Worm (Caenorhabditis elegans): ENCODE results near the gene zipt-7.1.

The zipt-7.1 gene

ce11 chrIV:17268628-17269027 lies 19.3 kb downstream of the zipt-7.1 start (continued):
- no peak for TF ChIP-seq C04F5.9 (tag; optimal IDR thresholded peaks at IDR 0.05)
- TF ChIP-seq fkh-10 (GFP tag; optimal IDR thresholded peaks at IDR 0.05) = no peak

ce11 chrIV:17268069-17268468 lies 19.9 kb downstream of the zipt-7.1 start:
- TF ChIP-seq skn-1 (tag; optimal IDR thresholded peaks at IDR 0.05) (peak; percentile 91), ces-1 (GFP tag; optimal IDR thresholded peaks at IDR 0.05) (no peak), unc-86 (tag; optimal IDR thresholded peaks at IDR 0.05) (no peak), elt-3 (tag; optimal IDR thresholded peaks at IDR 0.05) (no peak)

- TF ChIP-seq aly-2 (tag; optimal IDR thresholded peaks at IDR 0.05) (no peak), snpc-4 (tag; optimal IDR thresholded peaks at IDR 0.05) (no peak), ztf-11 (tag; optimal IDR thresholded peaks at IDR 0.05) (no peak), hlh-17 (GFP tag; optimal IDR thresholded peaks at IDR 0.05; ENCODE audit: borderline replicate concordance) (no peak), nhr-28 (tag; optimal IDR thresholded peaks at IDR 0.05) (no peak), lin-13 (GFP tag; optimal IDR thresholded peaks at IDR 0.05) (no peak), elt-3 (tag; optimal IDR thresholded peaks at IDR 0.05) (no peak)
Observed at ce11 chrIV:17267304-17267891, 20.5 kb downstream of the zipt-7.1 start.

- no peak for TF ChIP-seq blmp-1 (tag; optimal IDR thresholded peaks at IDR 0.05)
- no peak for TF ChIP-seq jun-1 (tag; optimal IDR thresholded peaks at IDR 0.05)
- no peak for TF ChIP-seq efl-1 (optimal IDR thresholded peaks at IDR 0.05)
- TF ChIP-seq efl-1 (GFP tag; optimal IDR thresholded peaks at IDR 0.05 in 1 of 2) = no peak
- TF ChIP-seq elt-2 (tag; optimal IDR thresholded peaks at IDR 0.05) = no peak
- no peak for TF ChIP-seq fkh-10 (GFP tag; optimal IDR thresholded peaks at IDR 0.05)
- no peak for TF ChIP-seq fkh-4 (tag; optimal IDR thresholded peaks at IDR 0.05; ENCODE audit: borderline replicate concordance)
- TF ChIP-seq efl-3 (GFP tag; optimal IDR thresholded peaks at IDR 0.05) = no peak
- no peak for TF ChIP-seq nhr-76 (tag; optimal IDR thresholded peaks at IDR 0.05)
- TF ChIP-seq nhr-12 (tag; optimal IDR thresholded peaks at IDR 0.05) = no peak
- no peak for TF ChIP-seq nhr-11 (tag; optimal IDR thresholded peaks at IDR 0.05)
- TF ChIP-seq nhr-90 (tag; optimal IDR thresholded peaks at IDR 0.05; ENCODE audit: poor library complexity) = no peak
- no peak for TF ChIP-seq nhr-77 (tag; optimal IDR thresholded peaks at IDR 0.05)
- TF ChIP-seq ama-1 (optimal IDR thresholded peaks at IDR 0.05) = no peak
- no peak for TF ChIP-seq ztf-4 (tag; optimal IDR thresholded peaks at IDR 0.05)
- no peak for TF ChIP-seq lsy-2 (tag; optimal IDR thresholded peaks at IDR 0.05)
- TF ChIP-seq skn-1 (tag; optimal IDR thresholded peaks at IDR 0.05) = no peak
Observed at ce11 chrIV:17265716-17266115, 22.2 kb downstream of the zipt-7.1 start.

ce11 chrIV:17265279-17265678 lies 22.7 kb downstream of the zipt-7.1 start, which contains the start of gene str-187:
Gene str-187, plus strand, starts transcription at chrIV:17265579.
- TF ChIP-seq xbp-1 (tag; optimal IDR thresholded peaks at IDR 0.05) (no peak), ceh-88 (GFP tag; IDR thresholded peaks at IDR 0.05) (no peak), ztf-11 (tag; optimal IDR thresholded peaks at IDR 0.05) (no peak), ces-1 (GFP tag; optimal IDR thresholded peaks at IDR 0.05) (no peak)

ce11 chrIV:17264714-17265113 lies 23.2 kb downstream of the zipt-7.1 start, which contains the start of gene F26D10.13:
Gene F26D10.13, minus strand, starts transcription at chrIV:17264814.
- TF ChIP-seq hlh-4 (tag; optimal IDR thresholded peaks at IDR 0.05) = no peak
- TF ChIP-seq skn-1 (tag; optimal IDR thresholded peaks at IDR 0.05) = no peak
- TF ChIP-seq nhr-19 (GFP tag; conservative IDR thresholded peaks at IDR 0.05) = no peak
- no peak for TF ChIP-seq ztf-4 (tag; optimal IDR thresholded peaks at IDR 0.05)
- TF ChIP-seq grh-1 (GFP tag; IDR thresholded peaks at IDR 0.05) = no peak
- TF ChIP-seq aha-1 (tag; optimal IDR thresholded peaks at IDR 0.05) = no peak
- TF ChIP-seq tlp-1 (tag; optimal IDR thresholded peaks at IDR 0.05) = no peak
- no peak for TF ChIP-seq swsn-7 (tag; optimal IDR thresholded peaks at IDR 0.05)
- TF ChIP-seq sox-4 (tag; optimal IDR thresholded peaks at IDR 0.05) = no peak
- no peak for TF ChIP-seq lsy-2 (tag; optimal IDR thresholded peaks at IDR 0.05)
- no peak for TF ChIP-seq rnt-1 (tag; optimal IDR thresholded peaks at IDR 0.05)
- TF ChIP-seq snpc-4 (tag; optimal IDR thresholded peaks at IDR 0.05) = no peak
- TF ChIP-seq fos-1 (tag; optimal IDR thresholded peaks at IDR 0.05) = no peak
- TF ChIP-seq efl-1 (optimal IDR thresholded peaks at IDR 0.05) = no peak
- TF ChIP-seq efl-1 (GFP tag; optimal IDR thresholded peaks at IDR 0.05 in 1 of 2) = no peak
- TF ChIP-seq sptf-1 (tag; optimal IDR thresholded peaks at IDR 0.05) = no peak
- no peak for TF ChIP-seq xbp-1 (tag; optimal IDR thresholded peaks at IDR 0.05)
- TF ChIP-seq nhr-84 (tag; optimal IDR thresholded peaks at IDR 0.05) = no peak
- TF ChIP-seq nhr-12 (tag; optimal IDR thresholded peaks at IDR 0.05) = no peak
- TF ChIP-seq hpl-2 (GFP tag; optimal IDR thresholded peaks at IDR 0.05) = no peak
